Worm (Caenorhabditis elegans) whole organism, young adult: ENCODE measurements around the gene aqp-3.

Source experiments
- C06A6.2 ChIP-seq: fragments of 200-800 bp; sonication (Bioruptor generic); conservative IDR thresholded peaks from 2 replicates; pipeline ENCODE4 v1.3.6; 2022; ENCODE audit warnings: missing genetic modification characterization, missing compliant biosample characterization
- C17E4.6 ChIP-seq: fragments of 200-800 bp; sonication (Bioruptor generic); IDR thresholded peaks from 2 replicates; pipeline ENCODE4 v1.3.6; 2022; ENCODE audit warnings: missing genetic modification reagents, missing genetic modification characterization, missing compliant biosample characterization
- D2030.7 ChIP-seq: fragments of 200-800 bp; sonication (Bioruptor generic); IDR thresholded peaks from 2 replicates; pipeline ENCODE4 v1.3.6; 2022; ENCODE audit warnings: missing genetic modification reagents, missing genetic modification characterization, missing compliant biosample characterization
- F23B12.7 ChIP-seq: sonication (generic microtip); optimal IDR thresholded peaks from 2 replicates; lab custom pipeline; 2017; ENCODE audit warnings: missing genetic modification characterization, mild to moderate bottlenecking, missing compliant biosample characterization, antibody characterized with exemption, moderate library complexity; ENCODE audit not compliant: insufficient read depth
- F33H1.4 ChIP-seq: fragments of 200-800 bp; sonication (Bioruptor generic); IDR thresholded peaks from 2 replicates; pipeline ENCODE4 v1.3.6; 2022; ENCODE audit warnings: missing genetic modification reagents, missing genetic modification characterization, missing compliant biosample characterization
- F52B5.7 ChIP-seq: sonication (generic microtip); optimal IDR thresholded peaks from 2 replicates; lab custom pipeline; 2016; ENCODE audit warnings: mild to moderate bottlenecking, missing genetic modification characterization, missing compliant biosample characterization
- K11D2.4 ChIP-seq: fragments of 200-800 bp; sonication (Bioruptor generic); IDR thresholded peaks from 2 replicates; pipeline ENCODE4 v1.3.6; 2022; ENCODE audit warnings: missing genetic modification reagents, missing genetic modification characterization, missing compliant biosample characterization
- K12H6.12 ChIP-seq: fragments of 200-800 bp; sonication (Bioruptor generic); optimal IDR thresholded peaks from 2 replicates; lab custom pipeline; 2018; ENCODE audit warnings: mild to moderate bottlenecking, missing genetic modification characterization, missing compliant biosample characterization
- Y53F4B.3 ChIP-seq: fragments of 200-800 bp; sonication (Bioruptor generic); IDR thresholded peaks from 2 replicates; pipeline ENCODE4 v1.3.6; 2022; ENCODE audit warnings: missing genetic modification reagents, missing genetic modification characterization, missing compliant biosample characterization
- Y53G8AR.9 ChIP-seq: fragments of 200-800 bp; sonication (Bioruptor generic); conservative IDR thresholded peaks from 2 replicates; pipeline ENCODE4 v1.3.6; 2022; ENCODE audit warnings: missing genetic modification reagents, missing genetic modification characterization, missing compliant biosample characterization
- ZK185.1 ChIP-seq: sonication (generic microtip); optimal IDR thresholded peaks from 2 replicates; lab custom pipeline; 2016; ENCODE audit warnings: mild to moderate bottlenecking, missing genetic modification characterization, missing compliant biosample characterization; ENCODE audit not compliant: poor library complexity, severe bottlenecking
- ama-1 ChIP-seq, 3 experiments: fragments of 150-350 bp in 1 of 3; sonication (generic microtip) in 2 of 3; optimal IDR thresholded peaks; 2 replicates each; lab custom pipeline; 2014 to 2018; ENCODE audit warnings: missing biosample characterization in 2 of 3, missing genetic modification characterization in 2 of 3, missing genetic modification reagents in 2 of 3
- aptf-2 ChIP-seq: fragments of 200-800 bp; sonication (Bioruptor generic); conservative IDR thresholded peaks from 2 replicates; pipeline ENCODE4 v1.3.6; 2022; ENCODE audit warnings: missing genetic modification reagents, missing genetic modification characterization, missing compliant biosample characterization
- atf-7 ChIP-seq: sonication (generic microtip); optimal IDR thresholded peaks from 2 replicates; lab custom pipeline; 2017; ENCODE audit warnings: mild to moderate bottlenecking, missing genetic modification characterization, missing compliant biosample characterization
- bed-2 ChIP-seq: fragments of 200-800 bp; sonication (Bioruptor generic); IDR thresholded peaks from 2 replicates; pipeline ENCODE4 v1.3.6; 2022; ENCODE audit warnings: missing genetic modification reagents, missing genetic modification characterization, missing compliant biosample characterization
- ceh-58 ChIP-seq: fragments of 200-800 bp; sonication (Bioruptor generic); IDR thresholded peaks from 2 replicates; pipeline ENCODE4 v1.3.6; 2022; ENCODE audit warnings: missing genetic modification characterization, missing compliant biosample characterization
- dox-1 ChIP-seq: fragments of 200-800 bp; sonication (Bioruptor generic); IDR thresholded peaks from 2 replicates; pipeline ENCODE4 v1.3.6; 2022; ENCODE audit warnings: missing genetic modification reagents, missing genetic modification characterization, missing compliant biosample characterization
- dpff-1 ChIP-seq: sonication (generic microtip); optimal IDR thresholded peaks from 2 replicates; lab custom pipeline; 2017; ENCODE audit warnings: mild to moderate bottlenecking, missing genetic modification characterization, missing compliant biosample characterization
- efl-1 ChIP-seq: fragments of 150-350 bp; optimal IDR thresholded peaks from 2 replicates; lab custom pipeline; 2014; ENCODE audit warnings: missing biosample characterization, missing genetic modification reagents, missing genetic modification characterization
- ekl-4 ChIP-seq: fragments of 200-800 bp; sonication (Bioruptor generic); IDR thresholded peaks from 2 replicates; pipeline ENCODE4 v1.3.6; 2022; ENCODE audit warnings: missing genetic modification reagents, missing genetic modification characterization, missing compliant biosample characterization
- ets-4 ChIP-seq: fragments of 200-800 bp; sonication (Bioruptor generic); optimal IDR thresholded peaks from 2 replicates; lab custom pipeline; 2018; ENCODE audit warnings: mild to moderate bottlenecking, missing genetic modification characterization, missing compliant biosample characterization
- gei-17 ChIP-seq: fragments of 200-800 bp; sonication (Bioruptor generic); optimal IDR thresholded peaks from 2 replicates; lab custom pipeline; 2018; ENCODE audit warnings: mild to moderate bottlenecking, missing genetic modification characterization, missing compliant biosample characterization
- hmg-1.2 ChIP-seq: fragments of 200-800 bp; sonication (Bioruptor generic); IDR thresholded peaks from 2 replicates; pipeline ENCODE4 v1.3.6; 2022; ENCODE audit warnings: missing genetic modification reagents, missing genetic modification characterization, missing compliant biosample characterization
- hmg-20 ChIP-seq: fragments of 200-800 bp; sonication (Bioruptor generic); IDR thresholded peaks from 2 replicates; pipeline ENCODE4 v1.3.6; 2022; ENCODE audit warnings: missing genetic modification reagents, missing genetic modification characterization, missing compliant biosample characterization
- hrde-1 ChIP-seq: sonication (generic microtip); optimal IDR thresholded peaks from 2 replicates; lab custom pipeline; 2016; ENCODE audit warnings: missing genetic modification characterization, mild to moderate bottlenecking, missing compliant biosample characterization, moderate library complexity, missing genotype, missing genetic modification reagents, borderline replicate concordance
- hsf-1 ChIP-seq: fragments of 200-800 bp; sonication (Bioruptor generic); IDR thresholded peaks from 2 replicates; pipeline ENCODE4 v1.3.6; 2022; ENCODE audit warnings: missing genetic modification reagents, missing genetic modification characterization, missing compliant biosample characterization
- let-526 ChIP-seq: fragments of 200-800 bp; sonication (Bioruptor generic); IDR thresholded peaks from 2 replicates; pipeline ENCODE4 v1.3.6; 2022; ENCODE audit warnings: missing genetic modification reagents, missing genetic modification characterization, missing compliant biosample characterization
- lin-35 ChIP-seq, 3 experiments: fragments of 150-350 bp in 2 of 3; sonication (generic microtip) in 1 of 3; optimal IDR thresholded peaks; 2 replicates each; lab custom pipeline; 2014 to 2018; ENCODE audit warnings: missing biosample characterization in 3 of 3, missing genetic modification characterization in 3 of 3, missing genetic modification reagents in 3 of 3
- lsl-1 ChIP-seq: fragments of 200-800 bp; sonication (Bioruptor generic); optimal IDR thresholded peaks from 2 replicates; lab custom pipeline; 2018; ENCODE audit warnings: mild to moderate bottlenecking, missing genetic modification characterization, moderate library complexity, missing compliant biosample characterization
- lsy-27 ChIP-seq: sonication (generic microtip); optimal IDR thresholded peaks from 2 replicates; lab custom pipeline; 2017; ENCODE audit warnings: missing genetic modification characterization, mild to moderate bottlenecking, missing compliant biosample characterization, antibody characterized with exemption, missing genotype, borderline replicate concordance; ENCODE audit not compliant: insufficient read depth
- madf-10 ChIP-seq: sonication (generic microtip); optimal IDR thresholded peaks from 2 replicates; lab custom pipeline; 2016; ENCODE audit warnings: mild to moderate bottlenecking, missing genetic modification characterization, missing compliant biosample characterization
- madf-6 ChIP-seq: fragments of 200-800 bp; sonication (Bioruptor generic); IDR thresholded peaks from 2 replicates; pipeline ENCODE4 v1.3.6; 2022; ENCODE audit warnings: missing genetic modification reagents, missing genetic modification characterization, missing compliant biosample characterization
- mel-28 ChIP-seq: sonication (generic microtip); optimal IDR thresholded peaks from 2 replicates; lab custom pipeline; 2016; ENCODE audit warnings: borderline replicate concordance, mild to moderate bottlenecking, missing genetic modification characterization, missing compliant biosample characterization
- nfyb-1 ChIP-seq: fragments of 200-800 bp; sonication (Bioruptor generic); IDR thresholded peaks from 2 replicates; pipeline ENCODE4 v1.3.6; 2022; ENCODE audit warnings: missing genetic modification reagents, missing genetic modification characterization, missing compliant biosample characterization
- nhr-120 ChIP-seq: fragments of 200-800 bp; sonication (Bioruptor generic); IDR thresholded peaks from 2 replicates; pipeline ENCODE4 v1.3.6; 2022; ENCODE audit warnings: missing genetic modification characterization, missing compliant biosample characterization
- nhr-80 ChIP-seq: sonication (generic microtip); optimal IDR thresholded peaks from 2 replicates; lab custom pipeline; 2016; ENCODE audit warnings: missing genetic modification characterization, missing compliant biosample characterization
- snpc-1.1 ChIP-seq: sonication (generic microtip); optimal IDR thresholded peaks from 2 replicates; lab custom pipeline; 2017; ENCODE audit warnings: missing genetic modification characterization, mild to moderate bottlenecking, missing compliant biosample characterization, antibody characterized with exemption, moderate library complexity, missing genotype, missing genetic modification reagents; ENCODE audit not compliant: insufficient read depth
- sptf-2 ChIP-seq: fragments of 200-800 bp; sonication (Bioruptor generic); optimal IDR thresholded peaks from 2 replicates; lab custom pipeline; 2018; ENCODE audit warnings: mild to moderate bottlenecking, missing genetic modification characterization, missing compliant biosample characterization
- tbp1 ChIP-seq: fragments of 200-800 bp; sonication (Bioruptor generic); optimal IDR thresholded peaks from 2 replicates; lab custom pipeline; 2018; ENCODE audit warnings: mild to moderate bottlenecking, missing genetic modification characterization, missing compliant biosample characterization
- tlf-1 ChIP-seq: fragments of 200-800 bp; sonication (Bioruptor generic); optimal IDR thresholded peaks from 2 replicates; lab custom pipeline; 2018; ENCODE audit warnings: mild to moderate bottlenecking, missing genetic modification characterization, missing compliant biosample characterization
- unc-130 ChIP-seq: sonication (generic microtip); optimal IDR thresholded peaks from 2 replicates; lab custom pipeline; 2016; ENCODE audit warnings: missing genetic modification reagents, missing genetic modification characterization, missing compliant biosample characterization
- xnd-1 ChIP-seq: sonication (generic microtip); optimal IDR thresholded peaks from 2 replicates; lab custom pipeline; 2016; ENCODE audit warnings: missing genotype, missing genetic modification reagents, missing genetic modification characterization, missing compliant biosample characterization
- zfh-2 ChIP-seq: fragments of 200-800 bp; sonication (Bioruptor generic); conservative IDR thresholded peaks from 2 replicates; pipeline ENCODE4 v1.3.6; 2022; ENCODE audit warnings: missing genetic modification reagents, missing genetic modification characterization, missing compliant biosample characterization
- ztf-3 ChIP-seq: fragments of 200-800 bp; sonication (Bioruptor generic); optimal IDR thresholded peaks from 2 replicates; lab custom pipeline; 2018; ENCODE audit warnings: mild to moderate bottlenecking, missing genetic modification characterization, missing compliant biosample characterization

The aqp-3 gene

ce11 chrIV:10933777-10934546 lies 32.3 kb downstream of the aqp-3 start (continued):
- TF ChIP-seq efl-1 (GFP tag; lab: Kevin White, UChicago): no peak
- TF ChIP-seq Y53F4B.3 (GFP tag; lab: Robert Waterston, UW): no peak
- no peak for TF ChIP-seq D2030.7 (GFP tag; lab: Robert Waterston, UW)
- no peak for TF ChIP-seq ceh-58 (GFP tag; lab: Robert Waterston, UW)
- peak; percentile 0 for TF ChIP-seq nhr-80
- TF ChIP-seq K12H6.12 (tag; lab: Kevin White, UChicago): peak; percentile 61
- TF ChIP-seq, all 124 proteins: peak for 53

DNA sequence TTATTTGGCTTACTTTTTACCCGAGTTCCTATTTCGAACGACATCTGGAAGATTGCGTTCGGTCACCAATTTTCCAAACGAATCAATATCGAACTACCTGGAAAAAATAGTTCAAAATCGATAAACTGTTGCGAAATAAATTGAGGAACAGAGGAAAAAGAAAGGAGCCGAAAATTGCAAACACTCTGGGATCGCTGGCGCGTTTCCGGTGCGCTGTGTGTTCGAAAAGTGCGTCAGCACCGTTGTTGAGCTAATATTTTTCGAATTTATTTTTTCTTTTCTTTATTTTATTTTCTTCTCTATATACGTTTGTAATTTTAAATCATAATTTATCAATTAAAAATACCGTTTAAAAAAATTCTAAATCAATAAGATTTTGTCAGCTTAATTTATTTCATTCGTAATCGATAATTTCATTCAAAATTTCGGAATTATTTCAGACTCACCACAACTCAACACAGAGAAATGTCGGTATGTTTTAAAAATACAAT lies 33.2 kb downstream of the aqp-3 start, which contains the start of the genes dnc-1 and lsm-7:
dnc-1 (minus strand) TSS at position 142 of the 491 bp plus-strand sequence.
lsm-7 (plus strand) TSS at position 441 of the 491 bp plus-strand sequence.
- peak; percentile 67 for TF ChIP-seq nhr-80
- no peak for TF ChIP-seq atf-7 (tag; lab: Kevin White, UChicago)
- TF ChIP-seq nfyb-1 (GFP tag; lab: Robert Waterston, UW): peak; percentile 56
- no peak for TF ChIP-seq nhr-120 (GFP tag; lab: Robert Waterston, UW)
- TF ChIP-seq hrde-1 (tag; lab: Kevin White, UChicago): no peak
- TF ChIP-seq C17E4.6: no peak
- TF ChIP-seq ets-4 (GFP tag; lab: Kevin White, UChicago): no peak
- no peak for TF ChIP-seq hmg-1.2 (GFP tag; lab: Robert Waterston, UW)
- TF ChIP-seq K11D2.4 (GFP tag; lab: Robert Waterston, UW): peak; percentile 68
- TF ChIP-seq ZK185.1 (tag; lab: Kevin White, UChicago): peak; percentile 53
- TF ChIP-seq aptf-2 (GFP tag; lab: Robert Waterston, UW): no peak
- TF ChIP-seq lin-35 (GFP tag; optimal IDR thresholded peaks at IDR 0.05; lab: Kevin White, UChicago): peak in 1 of 3 experiments; percentile 69
- no peak for TF ChIP-seq mel-28 (tag; lab: Kevin White, UChicago)
- TF ChIP-seq F23B12.7: peak; percentile 80
- TF ChIP-seq tlf-1: peak; percentile 20
- no peak for TF ChIP-seq hmg-20 (GFP tag; lab: Robert Waterston, UW)
- peak; percentile 64; the same call in 1 of the 2 replicates for TF ChIP-seq madf-6 (GFP tag; lab: Robert Waterston, UW)
- no peak for TF ChIP-seq lsy-27 (tag; lab: Kevin White, UChicago)
- peak; percentile 85 for TF ChIP-seq dox-1 (GFP tag; lab: Robert Waterston, UW)
- no peak for TF ChIP-seq let-526 (GFP tag; lab: Robert Waterston, UW)
- TF ChIP-seq Y53G8AR.9: peak; percentile 67
- no peak for TF ChIP-seq F52B5.7 (tag; lab: Kevin White, UChicago)
- no peak for TF ChIP-seq unc-130 (GFP tag; lab: Kevin White, UChicago)
- peak; percentile 39 for TF ChIP-seq F33H1.4
- no peak for TF ChIP-seq dpff-1 (tag; lab: Kevin White, UChicago)
- TF ChIP-seq ekl-4: 0 out of 2 replicates have a peak, but pooled peaks have one; percentile 13
- peak; percentile 51 for TF ChIP-seq tbp1
- no peak for TF ChIP-seq ceh-58 (GFP tag; lab: Robert Waterston, UW)
- TF ChIP-seq zfh-2 (GFP tag; lab: Robert Waterston, UW): peak; percentile 58; the same call in 1 of the 2 replicates
- TF ChIP-seq hsf-1 (GFP tag; lab: Robert Waterston, UW): no peak
- TF ChIP-seq snpc-1.1 (tag; lab: Kevin White, UChicago): no peak
- no peak for TF ChIP-seq xnd-1 (tag; lab: Kevin White, UChicago)
- no peak for TF ChIP-seq bed-2 (GFP tag; lab: Robert Waterston, UW)
- no peak for TF ChIP-seq ama-1 (optimal IDR thresholded peaks at IDR 0.05; lab: Kevin White, UChicago)
- TF ChIP-seq ama-1 (GFP tag; optimal IDR thresholded peaks at IDR 0.05; lab: Kevin White, UChicago): peak in 1 of 2 experiments; percentile 22
- TF ChIP-seq lsl-1 (GFP tag; lab: Kevin White, UChicago): peak; percentile 51
- no peak for TF ChIP-seq gei-17 (GFP tag; lab: Kevin White, UChicago)
- peak; percentile 5 for TF ChIP-seq madf-10 (tag; lab: Kevin White, UChicago)
- no peak for TF ChIP-seq sptf-2 (GFP tag; lab: Kevin White, UChicago)
- peak; percentile 24; the same call in 1 of the 2 replicates for TF ChIP-seq C06A6.2 (GFP tag; lab: Robert Waterston, UW)
- no peak for TF ChIP-seq ztf-3 (GFP tag; lab: Kevin White, UChicago)
